Fruit fly (Drosophila melanogaster): ENCODE measurements around the gene CG17928.

The CG17928 gene

dm6 chr2L:16791345-16791744 is at the start of gene CG17928:
TSS of gene CG17928 (plus strand) at chr2L:16791568.
- no peak for TF ChIP-seq Dll (optimal IDR thresholded peaks at IDR 0.05)
- no peak for TF ChIP-seq pan (optimal IDR thresholded peaks at IDR 0.05)
- TF ChIP-seq psq (optimal IDR thresholded peaks at IDR 0.05) = no peak
- TF ChIP-seq usp (GFP tag; optimal IDR thresholded peaks at IDR 0.05) = no peak
- no peak for TF ChIP-seq CG8478 (optimal IDR thresholded peaks at IDR 0.05)
- TF ChIP-seq EcR (GFP tag; optimal IDR thresholded peaks at IDR 0.05) = no peak

dm6 chr2L:16743055-16743805 is 48.1 kb upstream of the CG17928 start, which contains the start of the genes LSm7 and BuGZ:
TSS of gene LSm7 (minus strand) at chr2L:16743100.
TSS of gene BuGZ (plus strand) at chr2L:16743405.
- TF ChIP-seq pan (optimal IDR thresholded peaks at IDR 0.05) (no peak), CG8478 (optimal IDR thresholded peaks at IDR 0.05) (no peak), psq (optimal IDR thresholded peaks at IDR 0.05) (no peak), Dll (optimal IDR thresholded peaks at IDR 0.05) (no peak), EcR (GFP tag; optimal IDR thresholded peaks at IDR 0.05) (no peak), usp (GFP tag; optimal IDR thresholded peaks at IDR 0.05) (no peak)

dm6 chr2L:16747145-16747544 is 44.2 kb upstream of the CG17928 start:
- TF ChIP-seq Dll (optimal IDR thresholded peaks at IDR 0.05) (no peak), pan (optimal IDR thresholded peaks at IDR 0.05) (no peak), CG8478 (optimal IDR thresholded peaks at IDR 0.05) (no peak), psq (optimal IDR thresholded peaks at IDR 0.05) (no peak), EcR (GFP tag; optimal IDR thresholded peaks at IDR 0.05) (no peak), usp (GFP tag; optimal IDR thresholded peaks at IDR 0.05) (no peak)

dm6 chr2L:16752340-16752739 is 39.0 kb upstream of the CG17928 start:
- TF ChIP-seq Dll (optimal IDR thresholded peaks at IDR 0.05) (no peak), pan (optimal IDR thresholded peaks at IDR 0.05) (no peak)

- no peak for TF ChIP-seq usp (GFP tag; optimal IDR thresholded peaks at IDR 0.05)
- no peak for TF ChIP-seq Dll (optimal IDR thresholded peaks at IDR 0.05)
- TF ChIP-seq pan (optimal IDR thresholded peaks at IDR 0.05) = no peak
- no peak for TF ChIP-seq EcR (GFP tag; optimal IDR thresholded peaks at IDR 0.05)
- TF ChIP-seq psq (optimal IDR thresholded peaks at IDR 0.05) = no peak
- no peak for TF ChIP-seq CG8478 (optimal IDR thresholded peaks at IDR 0.05)
Observed at dm6 chr2L:16754074-16754473, 37.3 kb upstream of the CG17928 start, which contains the start of gene yellow-b. TSS of gene yellow-b (plus strand) at chr2L:16754336.

- TF ChIP-seq Dll (optimal IDR thresholded peaks at IDR 0.05) (no peak), pan (optimal IDR thresholded peaks at IDR 0.05) (no peak), CG8478 (optimal IDR thresholded peaks at IDR 0.05) (no peak), usp (GFP tag; optimal IDR thresholded peaks at IDR 0.05) (no peak), psq (optimal IDR thresholded peaks at IDR 0.05) (no peak), EcR (GFP tag; optimal IDR thresholded peaks at IDR 0.05) (no peak)
Observed at dm6 chr2L:16760504-16761417, 30.6 kb upstream of the CG17928 start, which contains the start of gene ppk17. TSS of gene ppk17 (minus strand) at chr2L:16760554.

dm6 chr2L:16761891-16762290 is 29.5 kb upstream of the CG17928 start:
- TF ChIP-seq Dll (optimal IDR thresholded peaks at IDR 0.05) (no peak), psq (optimal IDR thresholded peaks at IDR 0.05) (no peak), pan (optimal IDR thresholded peaks at IDR 0.05) (no peak), CG8478 (optimal IDR thresholded peaks at IDR 0.05) (no peak), usp (GFP tag; optimal IDR thresholded peaks at IDR 0.05) (no peak), EcR (GFP tag; optimal IDR thresholded peaks at IDR 0.05) (no peak)

dm6 chr2L:16764480-16764879 is 26.9 kb upstream of the CG17928 start:
- no peak for TF ChIP-seq psq (optimal IDR thresholded peaks at IDR 0.05)
- TF ChIP-seq CG8478 (optimal IDR thresholded peaks at IDR 0.05) = no peak
- no peak for TF ChIP-seq usp (GFP tag; optimal IDR thresholded peaks at IDR 0.05)
- TF ChIP-seq EcR (GFP tag; optimal IDR thresholded peaks at IDR 0.05) = no peak
- no peak for TF ChIP-seq pan (optimal IDR thresholded peaks at IDR 0.05)
- no peak for TF ChIP-seq Dll (optimal IDR thresholded peaks at IDR 0.05)

- TF ChIP-seq CG8478 (optimal IDR thresholded peaks at IDR 0.05) (no peak), usp (GFP tag; optimal IDR thresholded peaks at IDR 0.05) (no peak), pan (optimal IDR thresholded peaks at IDR 0.05) (no peak)
Observed at dm6 chr2L:16766070-16766752, 25.2 kb upstream of the CG17928 start, which contains the start of gene Mhc. TSS of gene Mhc (plus strand) at chr2L:16766566.

dm6 chr2L:16787548-16787947 is 3.8 kb upstream of the CG17928 start:
- TF ChIP-seq Dll (optimal IDR thresholded peaks at IDR 0.05) (no peak), usp (GFP tag; optimal IDR thresholded peaks at IDR 0.05) (no peak), pan (optimal IDR thresholded peaks at IDR 0.05) (no peak), EcR (GFP tag; optimal IDR thresholded peaks at IDR 0.05) (no peak), psq (optimal IDR thresholded peaks at IDR 0.05) (no peak), CG8478 (optimal IDR thresholded peaks at IDR 0.05) (no peak)

dm6 chr2L:16788885-16789284 is 2.5 kb upstream of the CG17928 start:
- TF ChIP-seq pan (optimal IDR thresholded peaks at IDR 0.05) (no peak), CG8478 (optimal IDR thresholded peaks at IDR 0.05) (no peak), Dll (optimal IDR thresholded peaks at IDR 0.05) (no peak), usp (GFP tag; optimal IDR thresholded peaks at IDR 0.05) (no peak), psq (optimal IDR thresholded peaks at IDR 0.05) (no peak), EcR (GFP tag; optimal IDR thresholded peaks at IDR 0.05) (no peak)
